Fruit fly (Drosophila melanogaster) whole organism, adult: ENCODE data around the gene Nup133.

Experiments used
- CG12768 ChIP-seq: fragments of 200-800 bp; sonication (Bioruptor generic); optimal IDR thresholded peaks from 2 replicates; lab custom pipeline; 2017; ENCODE audit warnings: missing biosample characterization, missing genetic modification characterization, mild to moderate bottlenecking, moderate library complexity, missing genetic modification reagents
- CG14711 ChIP-seq: fragments of 200-800 bp; sonication (Bioruptor generic); optimal IDR thresholded peaks from 2 replicates; lab custom pipeline; 2018; ENCODE audit warnings: missing biosample characterization, mild to moderate bottlenecking, missing genetic modification characterization, moderate library complexity
- CG1620 ChIP-seq: fragments of 200-800 bp; sonication (Bioruptor generic); optimal IDR thresholded peaks from 2 replicates; lab custom pipeline; 2016; ENCODE audit warnings: missing biosample characterization, missing genetic modification characterization
- CG5204 ChIP-seq: fragments of 200-800 bp; sonication (Bioruptor generic); optimal IDR thresholded peaks from 2 replicates; lab custom pipeline; 2016; ENCODE audit warnings: missing biosample characterization, missing genetic modification characterization
- CG7101 ChIP-seq: fragments of 200-800 bp; sonication (Bioruptor generic); optimal IDR thresholded peaks from 2 replicates; lab custom pipeline; 2018; ENCODE audit warnings: missing biosample characterization, mild to moderate bottlenecking, missing genetic modification characterization, moderate library complexity
- Clk ChIP-seq: fragments of 200-800 bp; sonication (Bioruptor generic); optimal IDR thresholded peaks from 2 replicates; lab custom pipeline; 2017; ENCODE audit warnings: missing biosample characterization, missing genetic modification characterization
- Hr96 ChIP-seq: fragments of 200-800 bp; sonication (Bioruptor generic); optimal IDR thresholded peaks from 2 replicates; lab custom pipeline; 2016; ENCODE audit warnings: missing biosample characterization, missing genetic modification characterization
- bab1 ChIP-seq: fragments of 200-800 bp; sonication (Bioruptor generic); optimal IDR thresholded peaks from 3 replicates; lab custom pipeline; 2019; ENCODE audit warnings: missing biosample characterization, mild to moderate bottlenecking, missing genetic modification characterization, moderate library complexity
- cic ChIP-seq: fragments of 200-800 bp; sonication (Bioruptor generic); optimal IDR thresholded peaks from 2 replicates; lab custom pipeline; 2017; ENCODE audit warnings: missing biosample characterization, mild to moderate bottlenecking, missing genetic modification characterization, moderate library complexity
- kay ChIP-seq: fragments of 200-800 bp; sonication (Bioruptor generic); peaks from one replicate; lab custom pipeline; 2016; ENCODE audit warnings: missing biosample characterization, missing genetic modification characterization, borderline replicate concordance
- ovo ChIP-seq: fragments of 200-800 bp; sonication (Bioruptor generic); optimal IDR thresholded peaks from 2 replicates; lab custom pipeline; 2016; ENCODE audit warnings: missing biosample characterization, missing genetic modification characterization
- pad ChIP-seq: fragments of 200-800 bp; sonication (Bioruptor generic); optimal IDR thresholded peaks from 3 replicates; lab custom pipeline; 2017; ENCODE audit warnings: missing biosample characterization, missing genetic modification characterization, mild to moderate bottlenecking, moderate library complexity, missing genetic modification reagents

- TF ChIP-seq CG7101 (tag; lab: Kevin White, UChicago): peak; percentile 73
- TF ChIP-seq CG5204: peak; percentile 52
- TF ChIP-seq CG1620: peak; percentile 38
- no peak for TF ChIP-seq kay (GFP tag; lab: Kevin White, UChicago)
- peak; percentile 30 for TF ChIP-seq pad
- TF ChIP-seq Clk: no peak
- peak; percentile 50 for TF ChIP-seq cic (GFP tag; lab: Kevin White, UChicago)
- TF ChIP-seq Hr96: peak; percentile 55
- TF ChIP-seq CG12768: peak; percentile 76
- peak; percentile 28 for TF ChIP-seq ovo (GFP tag; lab: Kevin White, UChicago)
- TF ChIP-seq CG14711 (tag; lab: Kevin White, UChicago): peak; percentile 49
- TF ChIP-seq bab1 (GFP tag; lab: Kevin White, UChicago): peak; percentile 80
These were observed 4.0 kb upstream of the Nup133 start, which contains the start of the genes Gclm and CG17625 for dm6 chr3R:22686336-22686874.
